Worm (Caenorhabditis elegans): ENCODE results near the gene srx-129.

- TF ChIP-seq mdl-1 (tag; optimal IDR thresholded peaks at IDR 0.05) (no peak), fos-1 (tag; optimal IDR thresholded peaks at IDR 0.05) (no peak), ztf-11 (tag; optimal IDR thresholded peaks at IDR 0.05) (no peak), ama-1 (optimal IDR thresholded peaks at IDR 0.05) (no peak), lin-39 (tag; optimal IDR thresholded peaks at IDR 0.05) (no peak), crh-2 (tag; optimal IDR thresholded peaks at IDR 0.05) (no peak), ceh-82 (tag; optimal IDR thresholded peaks at IDR 0.05) (no peak), nhr-11 (tag; optimal IDR thresholded peaks at IDR 0.05) (no peak)
Observed at ce11 chrV:13866353-13866752, 32.3 kb downstream of the srx-129 start, which contains the start of gene nhr-175.
